Comparison of ENCODE assay signal across 3 worm cellular contexts in the genomic region with DNA sequence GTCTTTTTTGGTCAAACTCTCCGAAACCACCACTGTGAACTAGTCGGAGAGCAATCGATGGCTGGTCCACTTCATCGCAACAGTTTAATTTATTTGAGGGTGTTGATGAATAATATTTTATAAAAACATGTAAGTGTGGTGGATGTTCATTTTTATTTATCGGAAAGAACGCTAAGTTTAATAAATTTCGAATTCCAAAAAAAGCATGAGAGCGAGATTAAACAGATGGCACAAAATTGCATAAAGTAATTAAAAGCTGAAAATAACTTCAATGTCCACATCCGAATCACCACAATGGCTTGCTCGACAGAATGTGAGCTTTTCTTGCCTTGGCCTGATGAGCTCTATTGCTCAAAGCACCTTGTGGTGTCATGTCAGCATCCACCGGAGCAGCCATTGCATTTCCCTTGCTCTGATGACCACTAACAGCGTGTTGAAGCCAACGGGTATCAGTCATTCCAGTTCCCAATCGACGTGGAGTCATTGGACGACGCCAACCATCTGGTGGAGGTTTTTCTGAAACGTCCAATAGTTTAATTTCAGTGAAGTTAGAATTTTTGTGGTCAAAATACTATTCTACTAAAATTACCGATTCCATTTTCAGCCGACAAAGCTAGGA.
TF ChIP-seq lines count a peak whose summit lies in the region.

No protein-coding gene starts in this region.

TF ChIP-seq in whole organism, L1 larva, 84 proteins besides CTCF, POLR2A, EP300 and RAD21 (continued from another document):
- TF ChIP-seq efl-1 (optimal IDR thresholded peaks at IDR 0.05; lab: Kevin White, UChicago) (no peak), efl-1 (GFP tag; optimal IDR thresholded peaks at IDR 0.05 in 1 of 2; lab: Kevin White, UChicago) (peak in 1 of 2 experiments; percentile 90), ces-1 (GFP tag; optimal IDR thresholded peaks at IDR 0.05; lab: Kevin White, UChicago) (no peak), lir-3 (tag; optimal IDR thresholded peaks at IDR 0.05; lab: Kevin White, UChicago; ENCODE audit: poor library complexity) (no peak), nhr-20 (tag; optimal IDR thresholded peaks at IDR 0.05; lab: Kevin White, UChicago) (no peak), nhr-71 (tag; optimal IDR thresholded peaks at IDR 0.05; lab: Kevin White, UChicago) (peak; percentile 14), zip-4 (GFP tag; optimal IDR thresholded peaks at IDR 0.05; lab: Kevin White, UChicago) (no peak)
TF ChIP-seq in whole organism, L1 larva: peak in this region for 7.

TF ChIP-seq in whole organism, L4 larva, 104 proteins besides CTCF, POLR2A, EP300 and RAD21 (continued from another document):
- peak; percentile 34; the same call in 1 of the 2 replicates for TF ChIP-seq pha-4 (GFP tag; IDR thresholded peaks at IDR 0.05; lab: Robert Waterston, UW)
- TF ChIP-seq pha-4 (tag; optimal IDR thresholded peaks at IDR 0.05; lab: Kevin White, UChicago): no peak
- TF ChIP-seq saeg-2 (GFP tag; IDR thresholded peaks at IDR 0.05; lab: Robert Waterston, UW): no peak
- TF ChIP-seq sdz-12 (GFP tag; optimal IDR thresholded peaks at IDR 0.05; lab: Kevin White, UChicago): no peak
- 0 out of 2 replicates have a peak, but pooled peaks have one; percentile 29 for TF ChIP-seq F26F4.8 (GFP tag; conservative IDR thresholded peaks at IDR 0.05; lab: Robert Waterston, UW)
- no peak for TF ChIP-seq F37D6.2 (tag; optimal IDR thresholded peaks at IDR 0.05; lab: Kevin White, UChicago)
- TF ChIP-seq R02D3.7 (tag; optimal IDR thresholded peaks at IDR 0.05; lab: Kevin White, UChicago): no peak
- TF ChIP-seq ceh-32 (tag; optimal IDR thresholded peaks at IDR 0.05; lab: Kevin White, UChicago; ENCODE audit: poor library complexity): no peak
- peak in 1 of 2 experiments; percentile 14 for TF ChIP-seq daf-16 (GFP tag; optimal IDR thresholded peaks at IDR 0.05; lab: Kevin White, UChicago)
- TF ChIP-seq daf-16 (tag; optimal IDR thresholded peaks at IDR 0.05; lab: Kevin White, UChicago): peak; percentile 4
- TF ChIP-seq Y75B8A.6 (GFP tag; IDR thresholded peaks at IDR 0.05; lab: Robert Waterston, UW): peak; percentile 40; the same call in 1 of the 2 replicates
- peak; percentile 16 for TF ChIP-seq mes-2 (tag; optimal IDR thresholded peaks at IDR 0.05; lab: Kevin White, UChicago; ENCODE audit: poor library complexity, severe bottlenecking)
- peak; percentile 67; the same call in 1 of the 2 replicates for TF ChIP-seq zfp-3 (GFP tag; conservative IDR thresholded peaks at IDR 0.05; lab: Robert Waterston, UW)
- peak; percentile 19 for TF ChIP-seq lin-13 (GFP tag; optimal IDR thresholded peaks at IDR 0.05; lab: Kevin White, UChicago)
- TF ChIP-seq nhr-11 (tag; optimal IDR thresholded peaks at IDR 0.05; lab: Kevin White, UChicago): no peak
- TF ChIP-seq ceh-44 (GFP tag; IDR thresholded peaks at IDR 0.05; lab: Robert Waterston, UW): no peak
- no peak for TF ChIP-seq lin-29 (GFP tag; IDR thresholded peaks at IDR 0.05; lab: Robert Waterston, UW)
- TF ChIP-seq ceh-20 (GFP tag; IDR thresholded peaks at IDR 0.05; lab: Robert Waterston, UW): no peak
- no peak for TF ChIP-seq Y105C5A.15 (GFP tag; IDR thresholded peaks at IDR 0.05; lab: Robert Waterston, UW)
- TF ChIP-seq lin-15B (tag; optimal IDR thresholded peaks at IDR 0.05; lab: Kevin White, UChicago): no peak
- TF ChIP-seq ama-1 (optimal IDR thresholded peaks at IDR 0.05; lab: Kevin White, UChicago): no peak
- TF ChIP-seq spr-3 (GFP tag; optimal IDR thresholded peaks at IDR 0.05; lab: Kevin White, UChicago): no peak
- TF ChIP-seq madf-5 (GFP tag; IDR thresholded peaks at IDR 0.05; lab: Robert Waterston, UW): no peak
- peak; percentile 47 for TF ChIP-seq duxl-1 (tag; optimal IDR thresholded peaks at IDR 0.05; lab: Kevin White, UChicago; ENCODE audit: poor library complexity)
- TF ChIP-seq dve-1 (tag; optimal IDR thresholded peaks at IDR 0.05; lab: Kevin White, UChicago; ENCODE audit: insufficient read depth): peak; percentile 35
- no peak for TF ChIP-seq dpl-1 (GFP tag; optimal IDR thresholded peaks at IDR 0.05; lab: Kevin White, UChicago)
- TF ChIP-seq nhr-102 (tag; optimal IDR thresholded peaks at IDR 0.05; lab: Kevin White, UChicago): peak; percentile 35
- no peak for TF ChIP-seq nhr-41 (GFP tag; IDR thresholded peaks at IDR 0.05; lab: Robert Waterston, UW)
- 0 out of 2 replicates have a peak, but pooled peaks have one; percentile 46 for TF ChIP-seq dmd-9 (GFP tag; IDR thresholded peaks at IDR 0.05; lab: Robert Waterston, UW)
- TF ChIP-seq snpc-4 (tag; optimal IDR thresholded peaks at IDR 0.05; lab: Kevin White, UChicago): no peak
- TF ChIP-seq aha-1 (tag; lab: Kevin White, UChicago): peak; percentile 58
- peak; percentile 47 for TF ChIP-seq lin-38 (GFP tag; IDR thresholded peaks at IDR 0.05; lab: Robert Waterston, UW)
- no peak for TF ChIP-seq set-16 (GFP tag; IDR thresholded peaks at IDR 0.05; lab: Robert Waterston, UW)
- peak; percentile 25 for TF ChIP-seq unc-130 (GFP tag; optimal IDR thresholded peaks at IDR 0.05; lab: Kevin White, UChicago)
- no peak for TF ChIP-seq snpc-1.2 (GFP tag; IDR thresholded peaks at IDR 0.05; lab: Robert Waterston, UW)
- peak; percentile 38 for TF ChIP-seq mep-1 (tag; optimal IDR thresholded peaks at IDR 0.05; lab: Kevin White, UChicago)
- no peak for TF ChIP-seq daf-8 (GFP tag; IDR thresholded peaks at IDR 0.05; lab: Robert Waterston, UW)
- peak; percentile 31 for TF ChIP-seq spr-1 (tag; optimal IDR thresholded peaks at IDR 0.05; lab: Kevin White, UChicago)
- no peak for TF ChIP-seq T20F7.1 (GFP tag; optimal IDR thresholded peaks at IDR 0.05; lab: Kevin White, UChicago)
- 0 out of 2 replicates have a peak, but pooled peaks have one; percentile 12 for TF ChIP-seq tra-1 (GFP tag; IDR thresholded peaks at IDR 0.05; lab: Robert Waterston, UW)
- TF ChIP-seq nhr-42 (GFP tag; IDR thresholded peaks at IDR 0.05; lab: Robert Waterston, UW): peak; percentile 59
- TF ChIP-seq nhr-28 (tag; optimal IDR thresholded peaks at IDR 0.05; lab: Kevin White, UChicago): no peak
- no peak for TF ChIP-seq vab-7 (GFP tag; IDR thresholded peaks at IDR 0.05; lab: Robert Waterston, UW)

TF ChIP-seq in whole organism, young adult, 124 proteins besides CTCF, POLR2A, EP300 and RAD21 (continued from another document):
- peak; percentile 9 for TF ChIP-seq hsf-1 (GFP tag; IDR thresholded peaks at IDR 0.05; lab: Robert Waterston, UW)
- TF ChIP-seq xnd-1 (tag; optimal IDR thresholded peaks at IDR 0.05; lab: Kevin White, UChicago): peak; percentile 16
- TF ChIP-seq F57A8.1 (GFP tag; optimal IDR thresholded peaks at IDR 0.05; lab: Kevin White, UChicago): no peak
- peak; percentile 45 for TF ChIP-seq chd-7 (tag; optimal IDR thresholded peaks at IDR 0.05; lab: Kevin White, UChicago)
- no peak for TF ChIP-seq snpc-1.3 (tag; optimal IDR thresholded peaks at IDR 0.05; lab: Kevin White, UChicago; ENCODE audit: insufficient read depth)
- TF ChIP-seq ztf-26 (tag; optimal IDR thresholded peaks at IDR 0.05; lab: Kevin White, UChicago): peak; percentile 23
- peak; percentile 19 for TF ChIP-seq ceh-79 (tag; optimal IDR thresholded peaks at IDR 0.05; lab: Kevin White, UChicago)
- TF ChIP-seq atf-7 (tag; optimal IDR thresholded peaks at IDR 0.05; lab: Kevin White, UChicago): peak; percentile 7
- 0 out of 2 replicates have a peak, but pooled peaks have one; percentile 24 for TF ChIP-seq aptf-2 (GFP tag; conservative IDR thresholded peaks at IDR 0.05; lab: Robert Waterston, UW)
- TF ChIP-seq cebp-2 (GFP tag; IDR thresholded peaks at IDR 0.05; lab: Robert Waterston, UW): 0 out of 2 replicates have a peak, but pooled peaks have one; percentile 6
- peak; percentile 11 for TF ChIP-seq gei-17 (GFP tag; optimal IDR thresholded peaks at IDR 0.05; lab: Kevin White, UChicago)
- peak; percentile 49 for TF ChIP-seq tlf-1 (GFP tag; optimal IDR thresholded peaks at IDR 0.05; lab: Kevin White, UChicago)
- no peak for TF ChIP-seq ceh-40 (GFP tag; IDR thresholded peaks at IDR 0.05; lab: Robert Waterston, UW)
- 0 out of 2 replicates have a peak, but pooled peaks have one; percentile 6 for TF ChIP-seq nfya-2 (GFP tag; IDR thresholded peaks at IDR 0.05; lab: Robert Waterston, UW)
- TF ChIP-seq T26A5.8 (tag; optimal IDR thresholded peaks at IDR 0.05; lab: Kevin White, UChicago): peak; percentile 37
- TF ChIP-seq dox-1 (GFP tag; IDR thresholded peaks at IDR 0.05; lab: Robert Waterston, UW): peak; percentile 30; the same call in 1 of the 2 replicates
- no peak for TF ChIP-seq fkh-3 (tag; optimal IDR thresholded peaks at IDR 0.05; lab: Kevin White, UChicago)
- 0 out of 2 replicates have a peak, but pooled peaks have one; percentile 46 for TF ChIP-seq Y95B8A.8 (GFP tag; IDR thresholded peaks at IDR 0.05; lab: Robert Waterston, UW)
- peak; percentile 24 for TF ChIP-seq lin-54 (GFP tag; optimal IDR thresholded peaks at IDR 0.05; lab: Kevin White, UChicago)
